Fruit fly (Drosophila melanogaster) whole organism, adult: ENCODE results near the gene CG10680.

ENCODE experiments used
- CG11617 ChIP-seq: fragments of 200-800 bp; sonication (Bioruptor generic); optimal IDR thresholded peaks from 2 replicates; lab custom pipeline; 2017; ENCODE audit warnings: mild to moderate bottlenecking, missing biosample characterization, missing genetic modification reagents, missing genetic modification characterization
- CG14711 ChIP-seq: fragments of 200-800 bp; sonication (Bioruptor generic); optimal IDR thresholded peaks from 2 replicates; lab custom pipeline; 2018; ENCODE audit warnings: missing biosample characterization, mild to moderate bottlenecking, missing genetic modification characterization, moderate library complexity
- Crg-1 ChIP-seq: fragments of 200-800 bp; sonication (Bioruptor generic); optimal IDR thresholded peaks from 2 replicates; lab custom pipeline; 2016; ENCODE audit warnings: missing biosample characterization, missing genetic modification characterization
- Hr96 ChIP-seq: fragments of 200-800 bp; sonication (Bioruptor generic); optimal IDR thresholded peaks from 2 replicates; lab custom pipeline; 2016; ENCODE audit warnings: missing biosample characterization, missing genetic modification characterization
- Mnt ChIP-seq: fragments of 200-800 bp; sonication (Bioruptor generic); optimal IDR thresholded peaks from 2 replicates; lab custom pipeline; 2016; ENCODE audit warnings: missing biosample characterization, mild to moderate bottlenecking, missing genetic modification characterization
- kay ChIP-seq: fragments of 200-800 bp; sonication (Bioruptor generic); peaks from one replicate; lab custom pipeline; 2016; ENCODE audit warnings: missing biosample characterization, missing genetic modification characterization, borderline replicate concordance

- no peak for TF ChIP-seq CG11617
- no peak for TF ChIP-seq Crg-1
- TF ChIP-seq Mnt (GFP tag; lab: Kevin White, UChicago) = no peak
- TF ChIP-seq Hr96 (GFP tag; lab: Kevin White, UChicago) = no peak
- no peak for TF ChIP-seq kay (GFP tag; lab: Kevin White, UChicago)
- TF ChIP-seq CG14711 (tag; lab: Kevin White, UChicago) = no peak
Observed at dm6 chr2L:19916982-19917381, 47.0 kb upstream of the CG10680 start.
